Fruit fly (Drosophila melanogaster): Measurements from ENCODE around the gene CG9737.

dm6 chr3R:30224577-30224976 lies 18.5 kb downstream of the CG9737 start:
- TF ChIP-seq dsf (GFP tag; optimal IDR thresholded peaks at IDR 0.05; ENCODE audit: borderline replicate concordance) (no peak), Dfd (GFP tag; optimal IDR thresholded peaks at IDR 0.05) (no peak), Myc (optimal IDR thresholded peaks at IDR 0.05) (no peak), Mio (GFP tag; optimal IDR thresholded peaks at IDR 0.05) (no peak), OdsH (GFP tag; optimal IDR thresholded peaks at IDR 0.05) (no peak), brk (GFP tag; optimal IDR thresholded peaks at IDR 0.05) (no peak)
